Fruit fly (Drosophila melanogaster) whole organism, embryonic: ENCODE results near the gene Sqor.

Experiments
- BtbVII ChIP-seq: fragments of 200-800 bp; sonication (Bioruptor generic); optimal IDR thresholded peaks from 3 replicates; lab custom pipeline; 2017; ENCODE audit warnings: missing biosample characterization, mild to moderate bottlenecking, missing genetic modification characterization
- CG10431 ChIP-seq: fragments of 200-800 bp; sonication (Bioruptor generic); optimal IDR thresholded peaks from 3 replicates; lab custom pipeline; 2018; ENCODE audit warnings: missing biosample characterization, mild to moderate bottlenecking, missing genetic modification characterization
- CG10654 ChIP-seq: fragments of 200-800 bp; sonication (Bioruptor generic); optimal IDR thresholded peaks from 2 replicates; lab custom pipeline; 2016; ENCODE audit warnings: missing biosample characterization, missing genetic modification characterization
- CG11456 ChIP-seq: fragments of 200-800 bp; sonication (Bioruptor generic); IDR thresholded peaks from 3 replicates; pipeline ENCODE4 v1.3.6; 2022; ENCODE audit warnings: missing biosample characterization, missing genetic modification characterization
- CG11696 ChIP-seq: fragments of 200-800 bp; sonication (Bioruptor generic); IDR thresholded peaks from 2 replicates; pipeline ENCODE4 v1.3.6; 2022; ENCODE audit warnings: missing biosample characterization, missing genetic modification characterization
- CG12942 ChIP-seq: fragments of 200-800 bp; sonication (Bioruptor generic); optimal IDR thresholded peaks from 3 replicates; lab custom pipeline; 2016; ENCODE audit warnings: missing biosample characterization, missing genetic modification characterization
- CG14050 ChIP-seq: fragments of 200-800 bp; sonication (Bioruptor generic); IDR thresholded peaks from 3 replicates; pipeline ENCODE4 v1.3.6; 2022; ENCODE audit warnings: missing biosample characterization, missing genetic modification characterization
- CG17568 ChIP-seq: fragments of 200-800 bp; sonication (Bioruptor generic); optimal IDR thresholded peaks from 2 replicates; lab custom pipeline; 2018; ENCODE audit warnings: missing biosample characterization, mild to moderate bottlenecking, missing genetic modification characterization, moderate library complexity
- CG18262 ChIP-seq: fragments of 200-800 bp; optimal IDR thresholded peaks from 3 replicates; lab custom pipeline; 2019; ENCODE audit warnings: missing biosample characterization, mild to moderate bottlenecking, missing genetic modification characterization, moderate library complexity
- CG4282 ChIP-seq: fragments of 200-800 bp; sonication (Bioruptor generic); optimal IDR thresholded peaks from 2 replicates; lab custom pipeline; 2016; ENCODE audit warnings: missing biosample characterization, missing genetic modification characterization
- CG6765 ChIP-seq: fragments of 200-800 bp; sonication (Bioruptor generic); optimal IDR thresholded peaks from 3 replicates; lab custom pipeline; 2017; ENCODE audit warnings: missing biosample characterization, mild to moderate bottlenecking, missing genetic modification characterization
- CG6791 ChIP-seq: fragments of 200-800 bp; sonication (Bioruptor generic); IDR thresholded peaks from 3 replicates; pipeline ENCODE4 v1.3.6; 2022; ENCODE audit warnings: missing biosample characterization, missing genetic modification characterization; ENCODE audit not compliant: partially characterized antibody
- CG7556 ChIP-seq: fragments of 200-800 bp; sonication (Bioruptor generic); optimal IDR thresholded peaks from 2 replicates; lab custom pipeline; 2017; ENCODE audit warnings: missing biosample characterization, mild to moderate bottlenecking, missing genetic modification characterization
- CG8924 ChIP-seq: fragments of 200-800 bp; optimal IDR thresholded peaks from 3 replicates; lab custom pipeline; 2019; ENCODE audit warnings: missing biosample characterization, mild to moderate bottlenecking, missing genetic modification characterization, moderate library complexity
- CG9797 ChIP-seq: fragments of 200-800 bp; sonication (Bioruptor generic); optimal IDR thresholded peaks from 3 replicates; lab custom pipeline; 2018; ENCODE audit warnings: missing biosample characterization, mild to moderate bottlenecking, missing genetic modification characterization
- ERR ChIP-seq: fragments of 200-800 bp; sonication (Bioruptor generic); optimal IDR thresholded peaks from 2 replicates; lab custom pipeline; 2016; ENCODE audit warnings: missing biosample characterization, missing genetic modification characterization
- Elba2 ChIP-seq: fragments of 200-800 bp; sonication (Bioruptor generic); optimal IDR thresholded peaks from 3 replicates; lab custom pipeline; 2016; ENCODE audit warnings: missing biosample characterization, missing genetic modification characterization
- H2.0 ChIP-seq: fragments of 200-800 bp; sonication (Bioruptor generic); IDR thresholded peaks from 2 replicates; pipeline ENCODE4 v1.3.6; 2022; ENCODE audit warnings: missing biosample characterization, missing genetic modification characterization
- Hsf ChIP-seq: fragments of 200-800 bp; sonication (Bioruptor generic); optimal IDR thresholded peaks from 3 replicates; lab custom pipeline; 2016; ENCODE audit warnings: missing biosample characterization, missing genetic modification characterization
- Max ChIP-seq: fragments of 200-800 bp; sonication (Bioruptor generic); optimal IDR thresholded peaks from 2 replicates; lab custom pipeline; 2016; ENCODE audit warnings: missing biosample characterization, mild to moderate bottlenecking, missing genetic modification characterization
- Mrtf ChIP-seq: fragments of 200-800 bp; sonication (Bioruptor generic); IDR thresholded peaks from 3 replicates; pipeline ENCODE4 v1.3.6; 2022; ENCODE audit warnings: missing biosample characterization, missing genetic modification characterization
- NK7.1 ChIP-seq: fragments of 200-800 bp; sonication (Bioruptor generic); optimal IDR thresholded peaks from 3 replicates; lab custom pipeline; 2016; ENCODE audit warnings: missing biosample characterization, missing genetic modification characterization
- Sin3A ChIP-seq: fragments of >200 bp; optimal IDR thresholded peaks from 2 replicates; lab custom pipeline; 2018
- Trl ChIP-seq, 3 experiments: fragments of >200 bp in 2 of 3; fragments of 200-800 bp in 1 of 3; sonication (Bioruptor generic) in 1 of 3; optimal IDR thresholded peaks; 2 replicates in 1 of 3; 3 replicates in 2 of 3; lab custom pipeline; 2016 to 2017; ENCODE audit warnings: missing biosample characterization in 1 of 3, missing genetic modification characterization in 1 of 3
- cas ChIP-seq: fragments of 200-800 bp; sonication (Bioruptor generic); IDR thresholded peaks from 2 replicates; pipeline ENCODE4 v1.3.6; 2022; ENCODE audit warnings: missing biosample characterization, missing genetic modification characterization
- cato ChIP-seq: fragments of 200-800 bp; sonication (Bioruptor generic); optimal IDR thresholded peaks from 2 replicates; lab custom pipeline; 2016; ENCODE audit warnings: missing biosample characterization, missing genetic modification characterization, borderline replicate concordance
- exex ChIP-seq: fragments of 200-800 bp; sonication (Bioruptor generic); optimal IDR thresholded peaks from 4 replicates; lab custom pipeline; 2018; ENCODE audit warnings: missing biosample characterization, mild to moderate bottlenecking, missing genetic modification characterization, moderate library complexity
- fu2 ChIP-seq: fragments of 200-800 bp; sonication (Bioruptor generic); optimal IDR thresholded peaks from 2 replicates; lab custom pipeline; 2016; ENCODE audit warnings: missing biosample characterization, missing genetic modification characterization
- gcm ChIP-seq: fragments of 200-800 bp; sonication (Bioruptor generic); optimal IDR thresholded peaks from 2 replicates; lab custom pipeline; 2019; ENCODE audit warnings: missing biosample characterization, mild to moderate bottlenecking, missing genetic modification characterization, moderate library complexity
- gcm2 ChIP-seq: fragments of 200-800 bp; sonication (Bioruptor generic); optimal IDR thresholded peaks from 2 replicates; lab custom pipeline; 2016; ENCODE audit warnings: missing biosample characterization, missing genetic modification characterization
- grn ChIP-seq: fragments of 200-800 bp; sonication (Bioruptor generic); optimal IDR thresholded peaks from 3 replicates; lab custom pipeline; 2017; ENCODE audit warnings: missing biosample characterization, missing genetic modification characterization
- h ChIP-seq: fragments of >200 bp; optimal IDR thresholded peaks from 2 replicates; lab custom pipeline; 2017
- jing ChIP-seq: fragments of 200-800 bp; sonication (Bioruptor generic); optimal IDR thresholded peaks from 2 replicates; lab custom pipeline; 2018; ENCODE audit warnings: missing biosample characterization, mild to moderate bottlenecking, missing genetic modification characterization
- kni ChIP-seq: fragments of 200-800 bp; sonication (Bioruptor generic); optimal IDR thresholded peaks from 3 replicates; lab custom pipeline; 2017; ENCODE audit warnings: mild to moderate bottlenecking, missing biosample characterization, missing genetic modification reagents, missing genetic modification characterization
- knrl ChIP-seq: fragments of 200-800 bp; sonication (Bioruptor generic); IDR thresholded peaks from 3 replicates; pipeline ENCODE4 v1.3.6; 2022; ENCODE audit warnings: missing biosample characterization, missing genetic modification characterization; ENCODE audit not compliant: partially characterized antibody
- nerfin-1 ChIP-seq: fragments of 200-800 bp; sonication (Bioruptor generic); optimal IDR thresholded peaks from 3 replicates; lab custom pipeline; 2019; ENCODE audit warnings: missing biosample characterization, mild to moderate bottlenecking, missing genetic modification characterization, moderate library complexity
- nerfin-2 ChIP-seq: fragments of 200-800 bp; sonication (Bioruptor generic); IDR thresholded peaks from 2 replicates; pipeline ENCODE4 v1.3.6; 2022; ENCODE audit warnings: missing biosample characterization, missing genetic modification characterization; ENCODE audit not compliant: partially characterized antibody
- pho ChIP-seq: fragments of 200-800 bp; sonication (Bioruptor generic); optimal IDR thresholded peaks from 2 replicates; lab custom pipeline; 2016; ENCODE audit warnings: missing biosample characterization, missing genetic modification characterization
- rib ChIP-seq: fragments of 200-800 bp; sonication (Bioruptor generic); IDR thresholded peaks from 2 replicates; pipeline ENCODE4 v1.3.6; 2022; ENCODE audit warnings: missing biosample characterization, missing genetic modification characterization
- sc ChIP-seq, 3 experiments: fragments of >200 bp in 2 of 3; fragments of 200-800 bp in 1 of 3; sonication (Bioruptor generic) in 1 of 3; optimal IDR thresholded peaks; 2 replicates in 2 of 3; 3 replicates in 1 of 3; lab custom pipeline; 2017; ENCODE audit warnings: mild to moderate bottlenecking in 1 of 3, missing biosample characterization in 1 of 3, missing genetic modification characterization in 1 of 3, missing genetic modification reagents in 1 of 3
- sd ChIP-seq: fragments of 200-800 bp; sonication (Bioruptor generic); optimal IDR thresholded peaks from 3 replicates; lab custom pipeline; 2018; ENCODE audit warnings: missing biosample characterization, mild to moderate bottlenecking, missing genetic modification characterization, moderate library complexity
- sens ChIP-seq: fragments of 200-800 bp; sonication (Bioruptor generic); peaks from one replicate; lab custom pipeline; 2016; ENCODE audit warnings: missing biosample characterization, missing genetic modification characterization
- slbo ChIP-seq: fragments of 200-800 bp; sonication (Bioruptor generic); IDR thresholded peaks from 2 replicates; pipeline ENCODE4 v1.3.6; 2022; ENCODE audit warnings: missing biosample characterization, missing genetic modification characterization
- sob ChIP-seq: fragments of 200-800 bp; sonication (Bioruptor generic); IDR thresholded peaks from 2 replicates; pipeline ENCODE4 v1.3.6; 2022; ENCODE audit warnings: missing biosample characterization, missing genetic modification characterization
- sr ChIP-seq: fragments of 200-800 bp; sonication (Bioruptor generic); IDR thresholded peaks from 3 replicates; pipeline ENCODE4 v1.3.6; 2022; ENCODE audit warnings: missing biosample characterization, missing genetic modification characterization
- vfl ChIP-seq: fragments of 200-800 bp; sonication (Bioruptor generic); optimal IDR thresholded peaks from 2 replicates; lab custom pipeline; 2016; ENCODE audit warnings: missing biosample characterization, missing genetic modification characterization

Gene Sqor

DNA sequence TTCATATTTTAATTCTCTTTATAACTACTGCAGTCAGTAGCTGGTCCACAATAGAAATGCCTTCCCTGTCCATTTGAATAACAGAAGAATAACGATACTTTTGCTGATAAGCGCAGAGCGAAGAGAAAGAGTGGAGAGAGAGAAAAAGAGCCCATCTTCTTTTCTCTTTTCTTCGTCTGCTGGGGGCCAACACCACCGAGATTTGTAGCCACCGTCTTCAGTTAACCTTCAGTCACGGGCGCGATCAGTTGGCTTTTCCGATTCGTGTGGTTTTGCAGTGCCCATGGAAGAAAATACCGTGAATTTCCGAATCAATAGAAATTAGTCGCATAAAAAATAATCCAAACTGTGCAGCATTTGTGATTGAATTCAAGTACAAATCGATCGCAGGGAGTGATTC lies 23.5 kb downstream of the Sqor start, which contains the start of gene CG1273 (continued):
- TF ChIP-seq slbo (no peak), knrl (GFP tag; lab: Robert Waterston, UW) (peak; percentile 23; the same call in 1 of the 3 replicates), CG10431 (GFP tag; lab: Kevin White, UChicago) (no peak), CG6791 (GFP tag; lab: Robert Waterston, UW) (peak; percentile 47; the same call in 1 of the 3 replicates), Hsf (GFP tag; lab: Kevin White, UChicago) (no peak), CG10654 (GFP tag; lab: Kevin White, UChicago) (no peak), gcm2 (GFP tag; lab: Kevin White, UChicago) (no peak), kni (GFP tag; lab: Kevin White, UChicago) (no peak), nerfin-1 (no peak), CG18262 (no peak), grn (GFP tag; lab: Kevin White, UChicago) (no peak), CG11456 (no peak), sd (tag; lab: Kevin White, UChicago) (no peak), gcm (no peak), H2.0 (GFP tag; lab: Robert Waterston, UW) (no peak), sr (GFP tag; lab: Robert Waterston, UW) (no peak), fu2 (no peak), CG4282 (GFP tag; lab: Kevin White, UChicago) (no peak), CG12942 (GFP tag; lab: Kevin White, UChicago) (no peak), CG8924 (tag; lab: Kevin White, UChicago) (no peak), CG17568 (GFP tag; lab: Kevin White, UChicago) (no peak), Elba2 (GFP tag; lab: Kevin White, UChicago) (no peak), Sin3A (lab: Kevin White, UChicago) (no peak), ERR (no peak), Trl (optimal IDR thresholded peaks at IDR 0.05; lab: Kevin White, UChicago) (peak in 1 of 2 experiments; percentile 64), Trl (GFP tag; optimal IDR thresholded peaks at IDR 0.05; lab: Kevin White, UChicago) (no peak), Max (GFP tag; lab: Kevin White, UChicago) (no peak), exex (tag; lab: Kevin White, UChicago) (no peak), CG9797 (GFP tag; lab: Kevin White, UChicago) (no peak), sc (optimal IDR thresholded peaks at IDR 0.05; lab: Kevin White, UChicago) (no peak), sc (GFP tag; optimal IDR thresholded peaks at IDR 0.05; lab: Kevin White, UChicago) (no peak), BtbVII (GFP tag; lab: Kevin White, UChicago) (no peak), CG14050 (GFP tag; lab: Robert Waterston, UW) (no peak), pho (GFP tag; lab: Kevin White, UChicago) (no peak), jing (no peak), rib (no peak), CG7556 (GFP tag; lab: Kevin White, UChicago) (no peak), CG6765 (GFP tag; lab: Kevin White, UChicago) (no peak), vfl (no peak), cato (GFP tag; lab: Kevin White, UChicago) (no peak)

DNA sequence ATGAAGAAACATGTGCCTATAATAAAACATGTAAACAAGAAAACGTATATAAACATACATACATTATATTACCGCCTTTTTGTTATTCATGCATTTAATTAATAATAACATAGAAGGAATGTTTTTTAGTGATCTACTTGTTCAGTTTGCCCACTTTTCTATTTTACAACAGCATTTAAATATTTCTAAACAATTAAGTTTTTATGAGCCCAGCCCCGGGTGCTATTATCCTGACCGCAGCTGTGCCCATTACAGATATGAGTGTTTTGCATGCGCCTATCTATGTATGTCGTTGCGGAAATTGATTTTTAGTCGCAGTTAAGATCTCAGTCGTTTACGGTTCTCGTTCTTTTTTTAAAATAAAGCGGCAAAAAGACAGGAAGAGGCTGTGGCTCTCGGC lies 25.0 kb downstream of the Sqor start:
- TF ChIP-seq nerfin-2 (GFP tag; lab: Robert Waterston, UW) (0 out of 2 replicates have a peak, but pooled peaks have one; percentile 21), sr (GFP tag; lab: Robert Waterston, UW) (no peak), h (lab: Kevin White, UChicago) (no peak), cas (GFP tag; lab: Robert Waterston, UW) (no peak), CG11696 (GFP tag; lab: Robert Waterston, UW) (peak; percentile 69), NK7.1 (no peak), sob (no peak), Mrtf (GFP tag; lab: Robert Waterston, UW) (no peak), sens (GFP tag; lab: Kevin White, UChicago) (peak; percentile 6)
